Fruit fly (Drosophila melanogaster) whole organism, embryonic: ENCODE data around the gene mnd.

Source experiments
- Bdp1 ChIP-seq: fragments of 200-800 bp; sonication (Bioruptor generic); optimal IDR thresholded peaks from 3 replicates; lab custom pipeline; 2016; ENCODE audit warnings: missing biosample characterization, missing genetic modification characterization
- Blimp-1 ChIP-seq: fragments of 200-800 bp; sonication (Bioruptor generic); optimal IDR thresholded peaks from 3 replicates; lab custom pipeline; 2018; ENCODE audit warnings: missing biosample characterization, missing genetic modification characterization, mild to moderate bottlenecking, moderate library complexity, missing genetic modification reagents
- CG10147 ChIP-seq: fragments of 200-800 bp; sonication (Bioruptor generic); optimal IDR thresholded peaks from 2 replicates; lab custom pipeline; 2019; ENCODE audit warnings: missing biosample characterization, mild to moderate bottlenecking, missing genetic modification characterization, moderate library complexity
- CG10543 ChIP-seq: fragments of 200-800 bp; sonication (Bioruptor generic); optimal IDR thresholded peaks from 3 replicates; lab custom pipeline; 2017; ENCODE audit warnings: missing biosample characterization, mild to moderate bottlenecking, missing genetic modification characterization, moderate library complexity
- CG11723 ChIP-seq: fragments of 200-800 bp; sonication (Bioruptor generic); optimal IDR thresholded peaks from 2 replicates; lab custom pipeline; 2017; ENCODE audit warnings: missing biosample characterization, mild to moderate bottlenecking, missing genetic modification characterization
- CG12391 ChIP-seq: fragments of 200-800 bp; sonication (Bioruptor generic); optimal IDR thresholded peaks from 3 replicates; lab custom pipeline; 2018; ENCODE audit warnings: missing biosample characterization, mild to moderate bottlenecking, missing genetic modification characterization, moderate library complexity
- CG13296 ChIP-seq: fragments of 200-800 bp; sonication (Bioruptor generic); optimal IDR thresholded peaks from 3 replicates; lab custom pipeline; 2018; ENCODE audit warnings: missing biosample characterization, mild to moderate bottlenecking, missing genetic modification characterization
- CG13424 ChIP-seq: fragments of 200-800 bp; sonication (Bioruptor generic); optimal IDR thresholded peaks from 2 replicates; lab custom pipeline; 2019; ENCODE audit warnings: missing biosample characterization, mild to moderate bottlenecking, missing genetic modification characterization, moderate library complexity
- CG13775 ChIP-seq: fragments of 200-800 bp; sonication (Bioruptor generic); optimal IDR thresholded peaks from 3 replicates; lab custom pipeline; 2017; ENCODE audit warnings: missing biosample characterization, mild to moderate bottlenecking, missing genetic modification characterization
- CG15269 ChIP-seq: fragments of 200-800 bp; sonication (Bioruptor generic); optimal IDR thresholded peaks from 2 replicates; lab custom pipeline; 2018; ENCODE audit warnings: missing biosample characterization, mild to moderate bottlenecking, missing genetic modification characterization, moderate library complexity
- CG1602 ChIP-seq: fragments of 200-800 bp; sonication (Bioruptor generic); optimal IDR thresholded peaks from 3 replicates; lab custom pipeline; 2016; ENCODE audit warnings: missing biosample characterization, missing genetic modification characterization
- CG17829 ChIP-seq: fragments of 200-800 bp; optimal IDR thresholded peaks from 2 replicates; lab custom pipeline; 2019; ENCODE audit warnings: missing biosample characterization, mild to moderate bottlenecking, missing genetic modification characterization, moderate library complexity
- CG2120 ChIP-seq: fragments of 200-800 bp; sonication (Bioruptor generic); optimal IDR thresholded peaks from 3 replicates; lab custom pipeline; 2016; ENCODE audit warnings: missing biosample characterization, missing genetic modification characterization
- CG2678 ChIP-seq: fragments of 200-800 bp; sonication (Bioruptor generic); optimal IDR thresholded peaks from 3 replicates; lab custom pipeline; 2019; ENCODE audit warnings: missing biosample characterization, mild to moderate bottlenecking, missing genetic modification characterization, moderate library complexity
- CG2712 ChIP-seq: fragments of 200-800 bp; optimal IDR thresholded peaks from 3 replicates; lab custom pipeline; 2019; ENCODE audit warnings: missing biosample characterization, mild to moderate bottlenecking, missing genetic modification characterization, moderate library complexity
- CG3163 ChIP-seq: fragments of 200-800 bp; sonication (Bioruptor generic); optimal IDR thresholded peaks from 3 replicates; lab custom pipeline; 2016; ENCODE audit warnings: missing biosample characterization, missing genetic modification characterization
- CG4617 ChIP-seq: fragments of 200-800 bp; sonication (Bioruptor generic); optimal IDR thresholded peaks from 3 replicates; lab custom pipeline; 2016; ENCODE audit warnings: missing biosample characterization, missing genetic modification characterization, borderline replicate concordance
- CG6765 ChIP-seq: fragments of 200-800 bp; sonication (Bioruptor generic); optimal IDR thresholded peaks from 3 replicates; lab custom pipeline; 2017; ENCODE audit warnings: missing biosample characterization, mild to moderate bottlenecking, missing genetic modification characterization
- CG7556 ChIP-seq: fragments of 200-800 bp; sonication (Bioruptor generic); optimal IDR thresholded peaks from 2 replicates; lab custom pipeline; 2017; ENCODE audit warnings: missing biosample characterization, mild to moderate bottlenecking, missing genetic modification characterization
- CG7839 ChIP-seq: fragments of 200-800 bp; sonication (Bioruptor generic); optimal IDR thresholded peaks from 3 replicates; lab custom pipeline; 2018; ENCODE audit warnings: missing biosample characterization, mild to moderate bottlenecking, missing genetic modification characterization, moderate library complexity
- CG8290 ChIP-seq, 3 experiments: fragments of 200-800 bp; sonication (Bioruptor generic); optimal IDR thresholded peaks; 2 replicates each; lab custom pipeline; 2016 to 2019; ENCODE audit warnings: missing biosample characterization in 3 of 3, missing genetic modification characterization in 3 of 3, mild to moderate bottlenecking in 2 of 3, moderate library complexity in 1 of 3
- CG9437 ChIP-seq: fragments of 200-800 bp; sonication (Bioruptor generic); optimal IDR thresholded peaks from 2 replicates; lab custom pipeline; 2018; ENCODE audit warnings: missing biosample characterization, mild to moderate bottlenecking, missing genetic modification characterization
- CG9727 ChIP-seq: fragments of 200-800 bp; sonication (Bioruptor generic); optimal IDR thresholded peaks from 3 replicates; lab custom pipeline; 2017; ENCODE audit warnings: missing biosample characterization, mild to moderate bottlenecking, missing genetic modification characterization
- CoRest ChIP-seq: fragments of 200-800 bp; sonication (Bioruptor generic); optimal IDR thresholded peaks from 3 replicates; lab custom pipeline; 2018; ENCODE audit warnings: missing biosample characterization, mild to moderate bottlenecking, missing genetic modification characterization, moderate library complexity
- D19B ChIP-seq: fragments of 200-800 bp; sonication (Bioruptor generic); optimal IDR thresholded peaks from 2 replicates; lab custom pipeline; 2017; ENCODE audit warnings: missing biosample characterization, mild to moderate bottlenecking, missing genetic modification characterization
- Dek ChIP-seq: fragments of 200-800 bp; sonication (Bioruptor generic); optimal IDR thresholded peaks from 3 replicates; lab custom pipeline; 2019; ENCODE audit warnings: missing biosample characterization, mild to moderate bottlenecking, missing genetic modification characterization, moderate library complexity
- E2f1 ChIP-seq: fragments of 200-800 bp; sonication (Bioruptor generic); IDR thresholded peaks from 2 replicates; pipeline ENCODE4 v1.3.6; 2022; ENCODE audit warnings: missing biosample characterization, missing genetic modification characterization
- Fer1 ChIP-seq: fragments of 200-800 bp; sonication (Bioruptor generic); optimal IDR thresholded peaks from 2 replicates; lab custom pipeline; 2017; ENCODE audit warnings: missing biosample characterization, mild to moderate bottlenecking, missing genetic modification characterization
- Fer3 ChIP-seq: fragments of 200-800 bp; sonication (Bioruptor generic); optimal IDR thresholded peaks from 2 replicates; lab custom pipeline; 2018; ENCODE audit warnings: missing biosample characterization, mild to moderate bottlenecking, missing genetic modification characterization, moderate library complexity
- Hr51 ChIP-seq, 2 experiments: fragments of 200-800 bp; sonication (Bioruptor generic); optimal IDR thresholded peaks; 2 replicates in 1 of 2; 3 replicates in 1 of 2; lab custom pipeline; 2016 to 2018; ENCODE audit warnings: missing biosample characterization in 2 of 2, missing genetic modification characterization in 2 of 2, mild to moderate bottlenecking in 1 of 2, moderate library complexity in 1 of 2
- Meics ChIP-seq: fragments of 200-800 bp; sonication (Bioruptor generic); optimal IDR thresholded peaks from 2 replicates; lab custom pipeline; 2017; ENCODE audit warnings: missing biosample characterization, mild to moderate bottlenecking, missing genetic modification characterization
- Nf-YB ChIP-seq: fragments of 200-800 bp; sonication (Bioruptor generic); optimal IDR thresholded peaks from 3 replicates; lab custom pipeline; 2019; ENCODE audit warnings: missing biosample characterization, mild to moderate bottlenecking, missing genetic modification characterization, moderate library complexity
- PHDP ChIP-seq: fragments of 200-800 bp; sonication (Bioruptor generic); optimal IDR thresholded peaks from 3 replicates; lab custom pipeline; 2018; ENCODE audit warnings: missing biosample characterization, mild to moderate bottlenecking, missing genetic modification characterization, moderate library complexity
- Sox100B ChIP-seq: fragments of 200-800 bp; sonication (Bioruptor generic); optimal IDR thresholded peaks from 3 replicates; lab custom pipeline; 2018; ENCODE audit warnings: missing biosample characterization, mild to moderate bottlenecking, missing genetic modification characterization
- Sox102F ChIP-seq: fragments of 200-800 bp; sonication (Bioruptor generic); optimal IDR thresholded peaks from 2 replicates; lab custom pipeline; 2018; ENCODE audit warnings: missing biosample characterization, mild to moderate bottlenecking, missing genetic modification characterization, moderate library complexity
- Ssrp ChIP-seq: fragments of 200-800 bp; sonication (Bioruptor generic); optimal IDR thresholded peaks from 2 replicates; lab custom pipeline; 2018; ENCODE audit warnings: missing biosample characterization, mild to moderate bottlenecking, missing genetic modification characterization, moderate library complexity
- Xbp1 ChIP-seq: fragments of 200-800 bp; sonication (Bioruptor generic); optimal IDR thresholded peaks from 3 replicates; lab custom pipeline; 2016; ENCODE audit warnings: missing biosample characterization, mild to moderate bottlenecking, missing genetic modification characterization
- ap ChIP-seq: fragments of 200-800 bp; sonication (Bioruptor generic); IDR thresholded peaks from 2 replicates; pipeline ENCODE4 v1.3.6; 2022; ENCODE audit warnings: missing biosample characterization, missing genetic modification characterization
- az2 ChIP-seq: fragments of 200-800 bp; sonication (Bioruptor generic); optimal IDR thresholded peaks from 3 replicates; lab custom pipeline; 2016; ENCODE audit warnings: missing biosample characterization, missing genetic modification characterization
- bcd ChIP-seq: fragments of 200-800 bp; sonication (Bioruptor generic); optimal IDR thresholded peaks from 2 replicates; lab custom pipeline; 2017; ENCODE audit warnings: missing biosample characterization, mild to moderate bottlenecking, missing genetic modification characterization
- chif ChIP-seq, 2 experiments: fragments of 200-800 bp; sonication (Bioruptor generic); optimal IDR thresholded peaks; 3 replicates each; lab custom pipeline; 2016; ENCODE audit warnings: missing biosample characterization in 2 of 2, missing genetic modification characterization in 2 of 2
- dm ChIP-seq: fragments of 200-800 bp; sonication (Bioruptor generic); optimal IDR thresholded peaks from 3 replicates; lab custom pipeline; 2016; ENCODE audit warnings: missing biosample characterization, missing genetic modification characterization
- kay ChIP-seq: fragments of 200-800 bp; sonication (Bioruptor generic); optimal IDR thresholded peaks from 2 replicates; lab custom pipeline; 2016; ENCODE audit warnings: missing biosample characterization, missing genetic modification characterization
- pita ChIP-seq: fragments of 200-800 bp; sonication (Bioruptor generic); optimal IDR thresholded peaks from 2 replicates; lab custom pipeline; 2017; ENCODE audit warnings: missing biosample characterization, mild to moderate bottlenecking, missing genetic modification characterization
- scrt ChIP-seq: fragments of 200-800 bp; sonication (Bioruptor generic); optimal IDR thresholded peaks from 2 replicates; lab custom pipeline; 2018; ENCODE audit warnings: missing biosample characterization, mild to moderate bottlenecking, missing genetic modification characterization, moderate library complexity
- sob ChIP-seq: fragments of 200-800 bp; sonication (Bioruptor generic); IDR thresholded peaks from 2 replicates; pipeline ENCODE4 v1.3.6; 2022; ENCODE audit warnings: missing biosample characterization, missing genetic modification characterization
- tap ChIP-seq: fragments of 200-800 bp; optimal IDR thresholded peaks from 3 replicates; lab custom pipeline; 2019; ENCODE audit warnings: missing biosample characterization, mild to moderate bottlenecking, missing genetic modification characterization, moderate library complexity
- zf30C ChIP-seq: fragments of 200-800 bp; sonication (Bioruptor generic); optimal IDR thresholded peaks from 3 replicates; lab custom pipeline; 2018; ENCODE audit warnings: missing biosample characterization, mild to moderate bottlenecking, missing genetic modification characterization

The mnd gene

DNA sequence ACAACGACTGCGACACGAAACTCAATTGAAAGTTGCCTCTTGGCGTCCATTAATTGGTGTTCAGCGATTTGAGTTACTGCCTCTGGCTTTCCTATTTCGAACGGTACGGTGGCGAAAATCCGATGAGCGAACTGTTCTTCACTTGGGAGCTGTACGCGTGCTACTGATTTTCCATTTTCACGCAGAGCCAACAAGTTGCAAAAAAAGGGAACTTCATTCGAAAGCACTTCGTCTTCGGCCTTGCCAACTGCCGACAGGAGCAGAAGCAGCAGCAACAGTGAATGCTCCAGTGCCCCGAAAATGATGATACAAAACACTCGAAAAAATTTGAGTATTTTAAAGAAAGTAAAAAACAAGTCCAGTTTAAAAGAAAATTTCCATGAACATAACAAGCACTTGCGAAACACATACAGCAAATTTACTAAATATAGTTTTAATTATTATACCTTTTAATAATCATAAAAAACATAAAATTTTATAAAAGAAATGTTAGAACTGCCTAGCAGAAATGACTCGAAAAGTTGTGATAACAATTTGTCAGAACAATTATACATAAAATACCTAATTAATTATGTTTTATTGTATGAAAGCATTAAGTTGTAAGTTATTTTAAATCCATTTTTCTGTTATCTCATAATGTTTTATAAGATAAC is 49.3 kb downstream of the mnd start (continued):
- TF ChIP-seq Nf-YB (GFP tag; lab: Kevin White, UChicago) (peak; percentile 36), sob (GFP tag; lab: Robert Waterston, UW) (no peak), CG7839 (tag; lab: Kevin White, UChicago) (peak; percentile 64), CG10147 (GFP tag; lab: Kevin White, UChicago) (peak; percentile 59), Meics (GFP tag; lab: Kevin White, UChicago) (peak; percentile 78), pita (no peak), CG3163 (GFP tag; lab: Kevin White, UChicago) (no peak), kay (GFP tag; lab: Kevin White, UChicago) (no peak), CG11723 (GFP tag; lab: Kevin White, UChicago) (peak; percentile 6), CG10543 (GFP tag; lab: Kevin White, UChicago) (peak; percentile 58), CoRest (tag; lab: Kevin White, UChicago) (peak; percentile 53), CG9437 (GFP tag; lab: Kevin White, UChicago) (peak; percentile 40), CG9727 (GFP tag; lab: Kevin White, UChicago) (peak; percentile 58), Fer3 (tag; lab: Kevin White, UChicago) (peak; percentile 15), D19B (GFP tag; lab: Kevin White, UChicago) (peak; percentile 23), PHDP (tag; lab: Kevin White, UChicago) (peak; percentile 29), Xbp1 (peak; percentile 7), CG1602 (peak; percentile 15), CG4617 (GFP tag; lab: Kevin White, UChicago) (no peak), Hr51 (GFP tag; optimal IDR thresholded peaks at IDR 0.05; lab: Kevin White, UChicago) (peak in 1 of 2 experiments; percentile 58), CG8290 (GFP tag; optimal IDR thresholded peaks at IDR 0.05; lab: Kevin White, UChicago) (no peak), CG8290 (tag; optimal IDR thresholded peaks at IDR 0.05; lab: Kevin White, UChicago) (no peak), bcd (GFP tag; lab: Kevin White, UChicago) (peak; percentile 49), Sox102F (GFP tag; lab: Kevin White, UChicago) (peak; percentile 38), E2f1 (no peak), az2 (GFP tag; lab: Kevin White, UChicago) (peak; percentile 2), CG7556 (peak; percentile 85), Blimp-1 (no peak), CG15269 (tag; lab: Kevin White, UChicago) (peak; percentile 49), CG6765 (peak; percentile 53), tap (peak; percentile 12), CG12391 (tag; lab: Kevin White, UChicago) (peak; percentile 54), dm (GFP tag; lab: Kevin White, UChicago) (no peak), CG13424 (tag; lab: Kevin White, UChicago) (peak; percentile 55), chif (GFP tag; optimal IDR thresholded peaks at IDR 0.05; lab: Kevin White, UChicago) (no peak), scrt (peak; percentile 84), Dek (peak; percentile 26), CG2120 (GFP tag; lab: Kevin White, UChicago) (peak; percentile 35), Sox100B (GFP tag; lab: Kevin White, UChicago) (peak; percentile 64), Ssrp (tag; lab: Kevin White, UChicago) (peak; percentile 32), Bdp1 (GFP tag; lab: Kevin White, UChicago) (no peak), CG13775 (GFP tag; lab: Kevin White, UChicago) (peak; percentile 19), CG13296 (GFP tag; lab: Kevin White, UChicago) (peak; percentile 54), CG2678 (tag; lab: Kevin White, UChicago) (peak; percentile 83), CG2712 (tag; lab: Kevin White, UChicago) (peak; percentile 42), zf30C (GFP tag; lab: Kevin White, UChicago) (peak; percentile 46), ap (GFP tag; lab: Robert Waterston, UW) (no peak), CG17829 (tag; lab: Kevin White, UChicago) (peak; percentile 26), Fer1 (GFP tag; lab: Kevin White, UChicago) (peak; percentile 67)
